Fruit fly (Drosophila melanogaster) whole organism, adult: ENCODE results near the gene RpL7-like.
A peak's percentile ranks its signal among the peaks of the same experiment; 100 is the strongest.

Experiments used
- CG11617 ChIP-seq: fragments of 200-800 bp; sonication (Bioruptor generic); optimal IDR thresholded peaks from 2 replicates; lab custom pipeline; 2017; ENCODE audit warnings: mild to moderate bottlenecking, missing biosample characterization, missing genetic modification reagents, missing genetic modification characterization
- CG12768 ChIP-seq: fragments of 200-800 bp; sonication (Bioruptor generic); optimal IDR thresholded peaks from 2 replicates; lab custom pipeline; 2017; ENCODE audit warnings: missing biosample characterization, missing genetic modification characterization, mild to moderate bottlenecking, moderate library complexity, missing genetic modification reagents
- CG14711 ChIP-seq: fragments of 200-800 bp; sonication (Bioruptor generic); optimal IDR thresholded peaks from 2 replicates; lab custom pipeline; 2018; ENCODE audit warnings: missing biosample characterization, mild to moderate bottlenecking, missing genetic modification characterization, moderate library complexity
- CG1620 ChIP-seq: fragments of 200-800 bp; sonication (Bioruptor generic); optimal IDR thresholded peaks from 2 replicates; lab custom pipeline; 2016; ENCODE audit warnings: missing biosample characterization, missing genetic modification characterization
- CG33017 ChIP-seq: fragments of 200-800 bp; sonication (Bioruptor generic); optimal IDR thresholded peaks from 2 replicates; lab custom pipeline; 2018; ENCODE audit warnings: missing biosample characterization, mild to moderate bottlenecking, missing genetic modification characterization, moderate library complexity
- CG5204 ChIP-seq: fragments of 200-800 bp; sonication (Bioruptor generic); optimal IDR thresholded peaks from 2 replicates; lab custom pipeline; 2016; ENCODE audit warnings: missing biosample characterization, missing genetic modification characterization
- CG7045 ChIP-seq: fragments of 200-800 bp; sonication (Bioruptor generic); optimal IDR thresholded peaks from 2 replicates; lab custom pipeline; 2017; ENCODE audit warnings: missing biosample characterization, mild to moderate bottlenecking, missing genetic modification characterization
- CG7101 ChIP-seq: fragments of 200-800 bp; sonication (Bioruptor generic); optimal IDR thresholded peaks from 2 replicates; lab custom pipeline; 2018; ENCODE audit warnings: missing biosample characterization, mild to moderate bottlenecking, missing genetic modification characterization, moderate library complexity
- Clk ChIP-seq: fragments of 200-800 bp; sonication (Bioruptor generic); optimal IDR thresholded peaks from 2 replicates; lab custom pipeline; 2017; ENCODE audit warnings: missing biosample characterization, missing genetic modification characterization
- Crg-1 ChIP-seq: fragments of 200-800 bp; sonication (Bioruptor generic); optimal IDR thresholded peaks from 2 replicates; lab custom pipeline; 2016; ENCODE audit warnings: missing biosample characterization, missing genetic modification characterization
- Hr96 ChIP-seq: fragments of 200-800 bp; sonication (Bioruptor generic); optimal IDR thresholded peaks from 2 replicates; lab custom pipeline; 2016; ENCODE audit warnings: missing biosample characterization, missing genetic modification characterization
- Mnt ChIP-seq: fragments of 200-800 bp; sonication (Bioruptor generic); optimal IDR thresholded peaks from 2 replicates; lab custom pipeline; 2016; ENCODE audit warnings: missing biosample characterization, mild to moderate bottlenecking, missing genetic modification characterization
- bab1 ChIP-seq: fragments of 200-800 bp; sonication (Bioruptor generic); optimal IDR thresholded peaks from 3 replicates; lab custom pipeline; 2019; ENCODE audit warnings: missing biosample characterization, mild to moderate bottlenecking, missing genetic modification characterization, moderate library complexity
- cic ChIP-seq: fragments of 200-800 bp; sonication (Bioruptor generic); optimal IDR thresholded peaks from 2 replicates; lab custom pipeline; 2017; ENCODE audit warnings: missing biosample characterization, mild to moderate bottlenecking, missing genetic modification characterization, moderate library complexity
- cnc ChIP-seq, 2 experiments: fragments of >200 bp; optimal IDR thresholded peaks; 2 replicates each; lab custom pipeline; 2017
- kay ChIP-seq: fragments of 200-800 bp; sonication (Bioruptor generic); peaks from one replicate; lab custom pipeline; 2016; ENCODE audit warnings: missing biosample characterization, missing genetic modification characterization, borderline replicate concordance
- ovo ChIP-seq: fragments of 200-800 bp; sonication (Bioruptor generic); optimal IDR thresholded peaks from 2 replicates; lab custom pipeline; 2016; ENCODE audit warnings: missing biosample characterization, missing genetic modification characterization
- pad ChIP-seq: fragments of 200-800 bp; sonication (Bioruptor generic); optimal IDR thresholded peaks from 3 replicates; lab custom pipeline; 2017; ENCODE audit warnings: missing biosample characterization, missing genetic modification characterization, mild to moderate bottlenecking, moderate library complexity, missing genetic modification reagents
- tj ChIP-seq: fragments of 200-800 bp; sonication (Bioruptor generic); optimal IDR thresholded peaks from 3 replicates; lab custom pipeline; 2017; ENCODE audit warnings: missing biosample characterization, mild to moderate bottlenecking, missing genetic modification characterization, moderate library complexity
- toe ChIP-seq: fragments of 200-800 bp; sonication (Bioruptor generic); optimal IDR thresholded peaks from 2 replicates; lab custom pipeline; 2016; ENCODE audit warnings: missing biosample characterization, missing genetic modification characterization

RpL7-like gene

dm6 chr2L:12013741-12014393, 42.3 kb upstream of the RpL7-like start:
- TF ChIP-seq bab1 (GFP tag; lab: Kevin White, UChicago): no peak
- TF ChIP-seq CG5204 (GFP tag; lab: Kevin White, UChicago): no peak
- TF ChIP-seq Mnt (GFP tag; lab: Kevin White, UChicago): no peak
- TF ChIP-seq ovo: no peak
- no peak for TF ChIP-seq kay
- no peak for TF ChIP-seq Crg-1
- no peak for TF ChIP-seq CG11617 (GFP tag; lab: Kevin White, UChicago)
- TF ChIP-seq Hr96 (GFP tag; lab: Kevin White, UChicago): no peak
- TF ChIP-seq CG12768 (GFP tag; lab: Kevin White, UChicago): no peak
- no peak for TF ChIP-seq cnc (optimal IDR thresholded peaks at IDR 0.05; lab: Kevin White, UChicago)

dm6 chr2L:12020735-12021134, 35.4 kb upstream of the RpL7-like start, which contains the start of gene Wdr81:
Gene Wdr81 (minus strand): TSS chr2L:12020960.
- TF ChIP-seq bab1 (GFP tag; lab: Kevin White, UChicago) (peak; percentile 56), CG7101 (tag; lab: Kevin White, UChicago) (no peak)

dm6 chr2L:12021193-12021592, 34.9 kb upstream of the RpL7-like start:
- TF ChIP-seq Hr96 (GFP tag; lab: Kevin White, UChicago): no peak
- peak; percentile 63 for TF ChIP-seq kay
- TF ChIP-seq CG14711 (tag; lab: Kevin White, UChicago): no peak
- no peak for TF ChIP-seq pad (GFP tag; lab: Kevin White, UChicago)
- TF ChIP-seq tj (GFP tag; lab: Kevin White, UChicago): no peak
- no peak for TF ChIP-seq toe
- no peak for TF ChIP-seq CG5204 (GFP tag; lab: Kevin White, UChicago)
- peak; percentile 8 for TF ChIP-seq CG33017 (tag; lab: Kevin White, UChicago)
- no peak for TF ChIP-seq Clk
- TF ChIP-seq CG12768 (GFP tag; lab: Kevin White, UChicago): no peak
- peak; percentile 77 for TF ChIP-seq Crg-1
- peak; percentile 66 for TF ChIP-seq ovo
- peak; percentile 63 for TF ChIP-seq Mnt (GFP tag; lab: Kevin White, UChicago)
- no peak for TF ChIP-seq bab1 (GFP tag; lab: Kevin White, UChicago)
- TF ChIP-seq CG1620: peak; percentile 38
- peak; percentile 1 for TF ChIP-seq cic (GFP tag; lab: Kevin White, UChicago)
- TF ChIP-seq CG7045 (GFP tag; lab: Kevin White, UChicago): peak; percentile 22
- peak; percentile 79 for TF ChIP-seq CG7101 (tag; lab: Kevin White, UChicago)
- peak; percentile 58 for TF ChIP-seq CG11617 (GFP tag; lab: Kevin White, UChicago)
- no peak for TF ChIP-seq cnc (optimal IDR thresholded peaks at IDR 0.05; lab: Kevin White, UChicago)

- no peak for TF ChIP-seq CG7101 (tag; lab: Kevin White, UChicago)
- no peak for TF ChIP-seq CG11617 (GFP tag; lab: Kevin White, UChicago)
- no peak for TF ChIP-seq Clk
- TF ChIP-seq CG7045 (GFP tag; lab: Kevin White, UChicago): no peak
- no peak for TF ChIP-seq CG5204 (GFP tag; lab: Kevin White, UChicago)
- TF ChIP-seq toe: no peak
- no peak for TF ChIP-seq Hr96 (GFP tag; lab: Kevin White, UChicago)
These were observed 32.0 kb upstream of the RpL7-like start for dm6 chr2L:12024104-12024503.

- TF ChIP-seq Hr96 (GFP tag; lab: Kevin White, UChicago) (no peak), tj (GFP tag; lab: Kevin White, UChicago) (no peak), ovo (peak; percentile 12), CG12768 (GFP tag; lab: Kevin White, UChicago) (peak; percentile 6), kay (peak; percentile 49)
These were observed 30.6 kb upstream of the RpL7-like start for dm6 chr2L:12025505-12025904.

- no peak for TF ChIP-seq Mnt (GFP tag; lab: Kevin White, UChicago)
- TF ChIP-seq CG5204 (GFP tag; lab: Kevin White, UChicago): peak; percentile 39
- no peak for TF ChIP-seq kay
- TF ChIP-seq tj (GFP tag; lab: Kevin White, UChicago): no peak
- TF ChIP-seq CG7045 (GFP tag; lab: Kevin White, UChicago): no peak
- TF ChIP-seq CG11617 (GFP tag; lab: Kevin White, UChicago): peak; percentile 46
- peak; percentile 3 for TF ChIP-seq cic (GFP tag; lab: Kevin White, UChicago)
- TF ChIP-seq bab1 (GFP tag; lab: Kevin White, UChicago): no peak
These were observed 29.4 kb upstream of the RpL7-like start for dm6 chr2L:12026458-12027431.
